Worm (Caenorhabditis elegans) whole organism, L4/young adult: Measurements from ENCODE around the gene teg-1.

ENCODE experiments used
- W03F9.2 ChIP-seq: fragments of 150-350 bp; optimal IDR thresholded peaks from 2 replicates; lab custom pipeline; 2014; ENCODE audit warnings: missing biosample characterization, missing genetic modification characterization
- dao-5 ChIP-seq: sonication (generic microtip); optimal IDR thresholded peaks from 2 replicates; lab custom pipeline; 2016; ENCODE audit warnings: missing genotype, missing genetic modification characterization, moderate library complexity, missing compliant biosample characterization
- him-1 ChIP-seq: sonication (generic microtip); optimal IDR thresholded peaks from 2 replicates; lab custom pipeline; 2016; ENCODE audit warnings: missing genotype, missing genetic modification reagents, missing genetic modification characterization, missing compliant biosample characterization

- TF ChIP-seq W03F9.2 (no peak), dao-5 (tag; lab: Kevin White, UChicago) (no peak), him-1 (no peak)
These were observed 50.7 kb downstream of the teg-1 start for ce11 chrIII:11267372-11267771.
